Worm (Caenorhabditis elegans): ENCODE results near the gene srbc-2.
"Not testable (repeated sequence)": the region's sequence is repeated elsewhere in the genome, so short reads cannot be mapped to it uniquely, and the experiment has no call there.

srbc-2 gene

DNA sequence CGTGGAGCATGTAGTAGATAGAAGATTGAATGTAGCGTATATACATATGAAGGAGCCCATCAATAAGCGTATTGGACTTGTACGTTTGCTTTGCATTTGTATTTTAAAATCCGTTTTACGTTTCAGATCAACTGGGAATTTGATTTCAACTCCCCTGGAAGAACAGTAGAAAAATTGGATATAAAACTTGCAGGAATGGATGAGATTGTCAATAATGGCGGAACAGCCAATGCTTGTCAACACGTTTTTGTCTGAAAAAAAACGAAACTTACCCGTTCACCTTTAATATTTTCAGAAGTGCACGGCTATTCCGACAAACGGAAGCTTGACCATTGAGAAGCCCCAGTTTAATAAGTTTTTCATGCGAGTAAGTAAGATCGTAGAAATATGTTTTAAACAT lies 9.1 kb downstream of the srbc-2 start, which contains the start of gene C04E12.2:
C04E12.2 (plus strand) TSS at position 301 of the 400 bp plus-strand sequence.
- not testable (repeated sequence) for TF ChIP-seq ama-1 (optimal IDR thresholded peaks at IDR 0.05); F13C5.2 (tag; optimal IDR thresholded peaks at IDR 0.05); sea-1 (GFP tag; conservative IDR thresholded peaks at IDR 0.05)

DNA sequence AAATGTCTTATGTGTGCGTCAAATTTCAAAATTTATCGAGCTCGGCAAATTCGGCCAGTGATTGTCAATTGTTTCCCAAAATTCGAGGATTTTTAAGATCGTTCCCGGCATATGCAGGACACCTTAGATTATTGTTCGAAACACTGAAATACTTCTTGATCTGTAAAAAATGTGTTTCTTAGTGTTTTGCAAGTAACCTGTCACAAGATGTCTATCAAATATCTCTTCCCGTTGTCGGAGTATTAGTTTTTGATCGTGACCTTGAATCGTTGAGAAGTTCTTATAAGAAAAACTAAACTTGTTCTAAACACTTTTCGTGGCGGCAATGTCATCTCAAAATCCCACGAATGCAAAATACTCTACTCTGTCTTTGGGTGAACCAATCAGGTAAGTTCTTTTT lies 14.4 kb downstream of the srbc-2 start, which contains the start of gene C04E12.4:
C04E12.4 (plus strand) TSS at position 301 of the 400 bp plus-strand sequence.
- TF ChIP-seq ama-1 (optimal IDR thresholded peaks at IDR 0.05) (no peak), hnd-1 (tag; optimal IDR thresholded peaks at IDR 0.05) (no peak), tbx-37 (GFP tag; conservative IDR thresholded peaks at IDR 0.05) (no peak), B0310.2 (tag; optimal IDR thresholded peaks at IDR 0.05) (no peak), scrt-1 (GFP tag; IDR thresholded peaks at IDR 0.05) (no peak), tra-4 (tag; optimal IDR thresholded peaks at IDR 0.05) (no peak), ceh-36 (tag; optimal IDR thresholded peaks at IDR 0.05) (no peak), hmg-4 (GFP tag; optimal IDR thresholded peaks at IDR 0.05) (no peak), F13C5.2 (tag; optimal IDR thresholded peaks at IDR 0.05) (no peak), sea-1 (GFP tag; conservative IDR thresholded peaks at IDR 0.05) (no peak), pes-1 (GFP tag; IDR thresholded peaks at IDR 0.05) (no peak), tbx-11 (GFP tag; IDR thresholded peaks at IDR 0.05) (no peak), ceh-13 (GFP tag; optimal IDR thresholded peaks at IDR 0.05) (no peak)

DNA sequence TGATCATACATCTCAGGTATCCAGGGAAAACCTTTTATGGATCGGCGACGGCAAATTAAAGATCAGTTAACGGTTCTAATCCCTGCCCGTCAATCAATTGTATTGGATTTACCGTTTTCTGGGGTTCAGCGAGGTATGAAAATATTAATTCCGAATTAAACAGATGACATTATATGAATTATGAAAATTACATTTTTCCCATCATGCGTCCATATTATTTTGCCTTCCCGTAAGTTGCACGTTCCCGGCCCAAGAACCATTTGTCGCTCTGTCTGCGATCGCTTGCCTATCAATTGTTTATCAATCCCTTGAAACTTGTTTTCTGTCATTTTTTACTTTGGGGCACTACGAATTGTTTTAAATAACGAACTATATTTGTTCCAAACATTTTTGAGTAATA lies 15.2 kb downstream of the srbc-2 start:
- TF ChIP-seq tbx-37 (GFP tag; conservative IDR thresholded peaks at IDR 0.05), result no peak
- TF ChIP-seq aly-1 (tag; optimal IDR thresholded peaks at IDR 0.05), result no peak
- TF ChIP-seq pes-1 (GFP tag; IDR thresholded peaks at IDR 0.05), result no peak
- TF ChIP-seq ceh-13 (GFP tag; optimal IDR thresholded peaks at IDR 0.05), result no peak
- no peak for TF ChIP-seq sea-1 (GFP tag; conservative IDR thresholded peaks at IDR 0.05)
- no peak for TF ChIP-seq scrt-1 (GFP tag; IDR thresholded peaks at IDR 0.05)
- TF ChIP-seq ets-7 (tag; optimal IDR thresholded peaks at IDR 0.05), result no peak
- no peak for TF ChIP-seq ceh-36 (tag; optimal IDR thresholded peaks at IDR 0.05)
- no peak for TF ChIP-seq tra-4 (tag; optimal IDR thresholded peaks at IDR 0.05)
- TF ChIP-seq hmg-4 (GFP tag; optimal IDR thresholded peaks at IDR 0.05), result no peak
- no peak for TF ChIP-seq tbx-11 (GFP tag; IDR thresholded peaks at IDR 0.05)
- no peak for TF ChIP-seq hmbx-1 (tag; optimal IDR thresholded peaks at IDR 0.05)
- TF ChIP-seq ama-1 (optimal IDR thresholded peaks at IDR 0.05), result no peak
- no peak for TF ChIP-seq flt-1 (GFP tag; IDR thresholded peaks at IDR 0.05)
- no peak for TF ChIP-seq F13C5.2 (tag; optimal IDR thresholded peaks at IDR 0.05)

DNA sequence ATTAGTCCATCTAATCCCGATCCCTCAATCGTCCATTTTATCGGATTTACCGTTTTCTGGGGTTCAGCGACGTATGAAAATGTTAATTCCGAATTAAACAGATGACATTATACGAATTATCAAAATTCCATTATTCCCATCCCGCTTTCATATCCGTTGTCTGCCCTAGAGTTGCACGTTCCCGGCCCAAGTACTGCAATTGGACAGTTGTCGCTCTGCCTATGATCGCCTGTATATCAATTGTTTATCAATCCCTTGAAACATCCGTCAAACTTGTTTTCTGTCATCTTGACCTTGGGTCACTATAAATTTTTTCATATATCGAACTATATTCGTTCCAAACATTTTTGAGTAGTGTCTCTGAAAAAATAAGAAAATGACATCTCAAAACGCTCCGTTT lies 18.6 kb downstream of the srbc-2 start, which contains the start of gene C04E12.5:
C04E12.5 (plus strand) TSS at position 301 of the 400 bp plus-strand sequence.
- TF ChIP-seq tra-4 (tag; optimal IDR thresholded peaks at IDR 0.05), result no peak
- no peak for TF ChIP-seq hmbx-1 (tag; optimal IDR thresholded peaks at IDR 0.05)
- TF ChIP-seq flt-1 (GFP tag; IDR thresholded peaks at IDR 0.05), result no peak
- TF ChIP-seq hmg-4 (GFP tag; optimal IDR thresholded peaks at IDR 0.05), result no peak
- no peak for TF ChIP-seq ceh-36 (tag; optimal IDR thresholded peaks at IDR 0.05)
- no peak for TF ChIP-seq F13C5.2 (tag; optimal IDR thresholded peaks at IDR 0.05)
- TF ChIP-seq hnd-1 (tag; optimal IDR thresholded peaks at IDR 0.05), result no peak
- no peak for TF ChIP-seq ceh-13 (GFP tag; optimal IDR thresholded peaks at IDR 0.05)
- TF ChIP-seq ets-7 (tag; optimal IDR thresholded peaks at IDR 0.05), result no peak
- TF ChIP-seq B0310.2 (tag; optimal IDR thresholded peaks at IDR 0.05), result no peak
- TF ChIP-seq ama-1 (optimal IDR thresholded peaks at IDR 0.05), result no peak

DNA sequence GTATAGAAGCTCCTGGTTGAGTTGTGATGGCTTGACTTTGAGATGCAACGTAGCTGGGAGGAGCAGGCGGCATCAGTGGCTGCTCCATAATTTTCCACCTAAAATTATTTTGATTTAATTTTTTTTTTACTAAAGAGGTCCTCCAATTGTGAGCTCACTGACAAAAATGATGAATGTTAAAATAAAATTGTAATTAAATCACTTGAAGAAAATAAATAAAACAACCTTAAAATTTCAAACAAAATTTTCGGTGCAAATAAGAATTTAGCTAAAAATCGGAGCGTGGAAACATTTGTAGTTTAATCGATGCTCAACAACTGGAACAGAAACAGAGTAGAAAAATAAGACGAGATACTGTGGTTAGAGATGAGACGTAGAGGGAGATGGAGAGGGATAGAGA lies 19.8 kb downstream of the srbc-2 start, which contains the start of gene scrm-3:
scrm-3 (minus strand) TSS at position 101 of the 400 bp plus-strand sequence.
- TF ChIP-seq sea-1 (GFP tag; conservative IDR thresholded peaks at IDR 0.05) (no peak), tbx-37 (GFP tag; conservative IDR thresholded peaks at IDR 0.05) (no peak), ceh-13 (GFP tag; optimal IDR thresholded peaks at IDR 0.05) (no peak), aly-1 (tag; optimal IDR thresholded peaks at IDR 0.05) (no peak), ceh-36 (tag; optimal IDR thresholded peaks at IDR 0.05) (no peak), F13C5.2 (tag; optimal IDR thresholded peaks at IDR 0.05) (no peak), pes-1 (GFP tag; IDR thresholded peaks at IDR 0.05) (no peak), hmg-4 (GFP tag; optimal IDR thresholded peaks at IDR 0.05) (no peak), hnd-1 (tag; optimal IDR thresholded peaks at IDR 0.05) (no peak), tbx-11 (GFP tag; IDR thresholded peaks at IDR 0.05) (no peak), B0310.2 (tag; optimal IDR thresholded peaks at IDR 0.05) (no peak), tra-4 (tag; optimal IDR thresholded peaks at IDR 0.05) (no peak), scrt-1 (GFP tag; IDR thresholded peaks at IDR 0.05) (no peak), hmbx-1 (tag; optimal IDR thresholded peaks at IDR 0.05) (no peak), ets-7 (tag; optimal IDR thresholded peaks at IDR 0.05) (no peak), flt-1 (GFP tag; IDR thresholded peaks at IDR 0.05) (no peak), ama-1 (optimal IDR thresholded peaks at IDR 0.05) (no peak)

DNA sequence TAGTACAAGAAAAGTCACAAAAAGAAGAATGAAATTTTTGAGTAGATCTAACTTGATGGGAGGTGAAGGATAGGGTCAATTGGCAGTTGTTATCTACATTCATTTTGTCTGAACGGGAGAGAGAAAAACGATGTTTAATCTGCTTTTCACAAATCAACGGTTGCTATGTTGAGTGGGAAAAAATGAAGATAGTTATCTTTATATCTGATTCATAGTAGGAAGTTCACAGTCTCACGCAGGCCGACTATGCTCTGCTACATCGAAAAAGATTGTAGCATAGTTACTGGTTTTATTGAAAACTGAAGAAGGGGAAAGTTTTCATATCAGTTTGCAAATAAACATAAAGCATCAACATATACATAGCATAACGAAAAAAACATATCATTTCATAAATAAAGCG lies 21.3 kb downstream of the srbc-2 start:
- no peak for TF ChIP-seq hnd-1 (tag; optimal IDR thresholded peaks at IDR 0.05)

DNA sequence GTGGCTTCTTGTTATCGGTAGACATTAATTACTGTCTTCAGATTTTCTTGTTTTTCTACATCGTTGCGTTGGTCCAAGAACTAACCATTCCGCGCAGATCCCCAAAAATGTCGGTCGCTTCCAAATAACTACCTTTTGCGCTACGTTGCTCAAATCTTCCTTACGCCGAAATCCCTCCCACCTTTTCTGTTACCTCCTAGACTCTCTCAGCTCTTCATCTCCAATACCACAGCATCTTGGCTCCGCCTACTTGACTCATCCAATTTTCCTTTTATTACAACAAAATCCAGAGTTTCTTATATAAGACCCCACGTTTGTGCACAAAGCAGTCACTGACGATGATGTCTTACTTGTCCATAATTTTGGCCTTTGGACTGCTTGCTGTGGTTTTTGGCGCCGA lies 23.9 kb downstream of the srbc-2 start, which contains the start of gene C17B7.12:
C17B7.12 (plus strand) TSS at position 301 of the 400 bp plus-strand sequence.
- TF ChIP-seq ceh-13 (GFP tag; optimal IDR thresholded peaks at IDR 0.05) (no peak), tbx-11 (GFP tag; IDR thresholded peaks at IDR 0.05) (no peak), ceh-36 (tag; optimal IDR thresholded peaks at IDR 0.05) (no peak), ets-7 (tag; optimal IDR thresholded peaks at IDR 0.05) (no peak)

DNA sequence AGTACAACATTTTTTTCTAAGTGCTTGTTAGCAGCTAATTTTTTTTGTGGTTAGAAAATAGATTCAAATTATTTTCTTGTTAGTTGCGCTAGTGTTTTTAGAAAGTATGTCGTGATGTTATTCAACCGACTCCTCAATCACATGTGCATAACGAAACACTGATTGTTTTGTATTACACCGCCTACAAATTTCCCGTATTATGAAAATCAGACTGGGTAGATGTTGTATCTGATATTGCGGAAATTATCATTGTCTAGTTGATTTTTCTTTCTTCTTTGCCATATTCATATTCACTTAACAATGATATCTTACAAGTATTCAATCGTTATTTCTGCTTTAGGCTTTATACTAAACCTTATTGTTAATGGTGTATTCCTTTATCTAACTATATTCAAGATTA lies 25.6 kb downstream of the srbc-2 start, which contains the start of gene str-63:
str-63 (plus strand) TSS at position 301 of the 400 bp plus-strand sequence.
- TF ChIP-seq tra-4 (tag; optimal IDR thresholded peaks at IDR 0.05) (no peak), ets-7 (tag; optimal IDR thresholded peaks at IDR 0.05) (no peak), ceh-36 (tag; optimal IDR thresholded peaks at IDR 0.05) (no peak), scrt-1 (GFP tag; IDR thresholded peaks at IDR 0.05) (no peak), tbx-11 (GFP tag; IDR thresholded peaks at IDR 0.05) (no peak), hnd-1 (tag; optimal IDR thresholded peaks at IDR 0.05) (no peak), ceh-13 (GFP tag; optimal IDR thresholded peaks at IDR 0.05) (no peak), hmg-4 (GFP tag; optimal IDR thresholded peaks at IDR 0.05) (no peak), ama-1 (optimal IDR thresholded peaks at IDR 0.05) (no peak), hmbx-1 (tag; optimal IDR thresholded peaks at IDR 0.05) (no peak), aly-1 (tag; optimal IDR thresholded peaks at IDR 0.05) (no peak), F13C5.2 (tag; optimal IDR thresholded peaks at IDR 0.05) (no peak), pes-1 (GFP tag; IDR thresholded peaks at IDR 0.05) (no peak), B0310.2 (tag; optimal IDR thresholded peaks at IDR 0.05) (no peak), flt-1 (GFP tag; IDR thresholded peaks at IDR 0.05) (no peak), tbx-37 (GFP tag; conservative IDR thresholded peaks at IDR 0.05) (no peak), sea-1 (GFP tag; conservative IDR thresholded peaks at IDR 0.05) (no peak)
